Worm (Caenorhabditis elegans): ENCODE measurements around the gene T05A7.12.

- TF ChIP-seq let-526 (GFP tag; IDR thresholded peaks at IDR 0.05) (no peak), Y53F4B.3 (GFP tag; IDR thresholded peaks at IDR 0.05) (no peak), K11D2.4 (GFP tag; IDR thresholded peaks at IDR 0.05) (no peak), ceh-58 (GFP tag; IDR thresholded peaks at IDR 0.05) (no peak), lsl-1 (GFP tag; optimal IDR thresholded peaks at IDR 0.05) (no peak), nhr-80 (tag; optimal IDR thresholded peaks at IDR 0.05) (no peak), chd-7 (tag; optimal IDR thresholded peaks at IDR 0.05) (no peak), hmg-1.2 (GFP tag; IDR thresholded peaks at IDR 0.05) (no peak), ceh-40 (GFP tag; IDR thresholded peaks at IDR 0.05) (no peak), Y53G8AR.9 (GFP tag; conservative IDR thresholded peaks at IDR 0.05) (no peak), snpc-1.1 (tag; optimal IDR thresholded peaks at IDR 0.05; ENCODE audit: insufficient read depth) (no peak)
These were observed at the start of gene T05A7.12 for ce11 chrII:4663186-4663585.
